Worm (Caenorhabditis elegans): Measurements from ENCODE around the gene bub-3.

ce11 chrII:13771335-13771734, 45.5 kb downstream of the bub-3 start, which contains the start of gene C01B9.1:
- no peak for TF ChIP-seq nhr-28 (tag; optimal IDR thresholded peaks at IDR 0.05)
- no peak for TF ChIP-seq snpc-4 (tag; optimal IDR thresholded peaks at IDR 0.05)
- no peak for TF ChIP-seq unc-62 (GFP tag; optimal IDR thresholded peaks at IDR 0.05)
- no peak for TF ChIP-seq elt-3 (tag; optimal IDR thresholded peaks at IDR 0.05)
- no peak for TF ChIP-seq nhr-237 (tag; optimal IDR thresholded peaks at IDR 0.05)
- no peak for TF ChIP-seq zip-8 (tag; optimal IDR thresholded peaks at IDR 0.05)
- no peak for TF ChIP-seq pha-4 (tag; optimal IDR thresholded peaks at IDR 0.05)
- TF ChIP-seq ham-2 (GFP tag; optimal IDR thresholded peaks at IDR 0.05): no peak
- TF ChIP-seq ceh-39 (tag; optimal IDR thresholded peaks at IDR 0.05): no peak
- TF ChIP-seq blmp-1 (tag; optimal IDR thresholded peaks at IDR 0.05): no peak
- TF ChIP-seq mab-5 (tag; optimal IDR thresholded peaks at IDR 0.05): no peak
- TF ChIP-seq M03D4.4 (tag; optimal IDR thresholded peaks at IDR 0.05): no peak

Measured in whole organism, mixed stage, embryonic.